Fruit fly (Drosophila melanogaster): ENCODE measurements around the gene CG9806.

The CG9806 gene

DNA sequence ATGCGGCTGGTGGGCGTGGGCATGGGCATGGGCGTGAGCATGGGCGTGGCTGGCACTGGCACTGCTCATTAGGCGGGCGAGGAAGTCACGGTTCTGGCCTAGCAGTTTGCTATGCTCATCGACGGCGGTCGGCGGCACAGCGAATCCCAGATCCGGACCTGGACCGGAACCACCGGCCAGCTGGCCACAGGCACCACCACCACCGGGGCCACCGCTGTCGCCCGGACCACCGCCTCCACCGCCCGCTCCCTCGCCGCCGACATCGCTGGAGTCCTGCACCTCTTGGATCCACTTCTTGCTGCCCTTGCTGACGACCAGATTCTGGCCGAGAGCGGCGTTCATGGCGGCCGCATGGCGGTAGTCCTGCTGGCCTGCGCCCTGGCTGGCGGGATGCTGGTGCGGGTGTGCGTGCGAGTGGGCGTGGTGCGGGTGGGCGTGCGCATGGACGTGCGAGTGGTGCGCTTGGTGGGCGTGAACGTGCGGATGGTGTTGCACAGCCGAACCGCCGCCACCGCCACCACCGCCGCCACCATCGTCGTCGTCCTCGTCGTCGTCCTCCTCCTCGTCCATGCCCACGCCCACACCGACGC lies 19.9 kb downstream of the CG9806 start:
- TF ChIP-seq CG8478 (optimal IDR thresholded peaks at IDR 0.05): no peak
- TF ChIP-seq CTCF (optimal IDR thresholded peaks at IDR 0.05): no peak

DNA sequence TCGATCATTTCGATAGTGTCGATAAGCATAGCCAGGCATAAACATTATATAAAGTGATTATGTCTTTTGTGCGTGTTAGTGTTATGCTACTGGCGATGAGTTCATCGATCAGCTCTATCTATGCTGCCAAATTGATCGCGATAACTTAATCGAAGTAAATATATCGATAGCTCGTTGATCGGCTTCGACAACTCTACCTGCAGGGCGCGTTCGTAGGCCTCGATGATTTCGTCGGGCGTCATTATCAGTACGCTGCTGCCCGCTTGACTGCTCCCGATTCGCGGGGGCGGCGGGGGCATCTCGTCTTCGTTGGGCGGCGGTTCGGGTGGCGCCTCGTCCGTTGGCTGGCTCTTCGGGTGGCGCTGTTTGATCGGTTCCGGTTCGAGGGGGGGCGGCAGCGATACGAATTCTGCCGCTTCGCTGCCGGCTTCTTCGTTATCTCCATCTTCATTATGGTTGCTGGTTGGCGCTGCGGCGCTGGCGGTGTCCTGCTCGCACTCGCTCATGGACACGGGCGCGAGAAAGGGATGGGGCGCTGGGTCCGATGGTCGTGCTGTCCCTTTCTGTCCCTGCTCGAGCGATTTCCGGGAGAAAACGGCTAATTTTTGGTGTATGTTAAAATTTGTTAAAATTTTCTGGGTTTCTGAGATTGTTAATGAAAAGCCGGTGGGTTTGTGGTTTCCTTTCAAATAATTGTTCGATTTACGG lies 24.7 kb downstream of the CG9806 start, which contains the start of gene CG1628:
CG1628 (minus strand) TSS at position 658 of the 708 bp plus-strand sequence.
- TF ChIP-seq CTCF (optimal IDR thresholded peaks at IDR 0.05) (no peak), CG8478 (optimal IDR thresholded peaks at IDR 0.05) (no peak)

- no peak for TF ChIP-seq CTCF (optimal IDR thresholded peaks at IDR 0.05)
- TF ChIP-seq CG8478 (optimal IDR thresholded peaks at IDR 0.05): no peak
Measured at dm6 chrX:10601479-10601921, 25.4 kb downstream of the CG9806 start.

DNA sequence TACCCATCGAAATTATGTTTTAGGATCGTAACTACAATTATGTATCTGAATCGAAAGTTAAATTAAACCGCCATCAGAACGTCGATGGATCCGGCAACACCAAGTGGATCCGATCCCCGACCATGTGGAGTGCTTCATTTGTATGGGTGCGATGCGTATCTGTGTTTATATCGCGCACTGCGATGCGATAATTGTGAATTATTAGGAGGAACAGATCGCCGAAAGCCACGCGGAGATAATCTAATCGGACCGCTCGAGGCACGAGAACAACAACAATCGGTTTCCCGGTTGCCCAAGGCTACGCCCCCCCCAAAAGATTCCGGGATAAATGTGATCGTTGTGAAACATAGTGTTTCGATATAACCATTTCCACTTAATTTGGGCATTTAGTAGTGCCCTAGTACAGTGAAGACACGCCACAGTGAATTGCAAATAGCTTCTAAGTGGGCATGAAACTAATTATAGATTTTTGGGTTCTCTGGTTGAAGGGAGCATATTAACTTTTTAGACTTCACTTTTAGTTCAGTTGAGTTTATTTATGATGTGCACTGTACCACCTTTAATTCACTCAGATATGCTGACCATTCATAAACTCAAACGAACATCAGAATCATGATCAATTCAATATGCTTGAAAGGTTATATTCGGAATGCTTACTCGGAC lies 26.5 kb downstream of the CG9806 start:
- TF ChIP-seq CG8478 (optimal IDR thresholded peaks at IDR 0.05): no peak
- no peak for TF ChIP-seq CTCF (optimal IDR thresholded peaks at IDR 0.05)

DNA sequence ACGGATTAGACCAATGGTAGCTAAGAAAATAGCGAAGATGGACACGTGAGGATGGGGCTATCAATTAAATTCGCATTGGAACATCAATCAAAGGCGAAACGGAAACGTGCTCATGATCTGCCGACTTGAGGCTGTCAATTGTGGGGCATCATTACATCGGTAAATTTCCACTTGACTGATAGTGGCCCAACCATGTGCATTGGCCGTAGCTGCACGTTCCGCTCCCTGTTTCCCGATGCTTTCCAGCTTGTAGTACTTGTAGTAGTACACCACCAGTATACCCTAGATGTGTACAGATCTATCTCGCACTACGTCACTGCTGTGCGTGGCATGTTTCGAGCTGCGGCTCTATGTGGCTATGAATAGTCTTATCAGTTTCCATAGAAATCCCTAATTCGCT lies 27.6 kb downstream of the CG9806 start:
- TF ChIP-seq CTCF (optimal IDR thresholded peaks at IDR 0.05) (no peak), CG8478 (optimal IDR thresholded peaks at IDR 0.05) (no peak)

DNA sequence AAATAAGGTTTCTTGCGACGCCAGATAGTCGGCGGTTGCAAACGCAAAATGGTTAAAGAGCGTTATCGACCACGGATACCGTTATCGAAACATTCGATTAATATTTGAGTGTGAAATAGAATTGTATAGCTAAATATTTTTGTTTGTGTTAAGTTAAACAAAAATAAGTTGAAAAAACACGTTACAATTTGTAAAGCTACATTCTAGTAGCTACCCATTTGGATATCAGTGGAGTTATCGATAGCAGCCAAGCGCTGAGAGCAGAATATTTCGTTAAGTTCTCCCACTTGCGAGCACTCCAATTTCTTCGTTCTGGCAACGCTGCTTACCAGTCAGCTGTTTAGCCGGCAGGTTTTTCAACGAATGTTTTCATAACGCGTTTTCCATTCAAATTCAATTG lies 31.1 kb downstream of the CG9806 start, which contains the start of the genes Hmr and CG2124:
Hmr (minus strand) TSS at position 43 of the 400 bp plus-strand sequence.
CG2124 (plus strand) TSS at position 310 of the 400 bp plus-strand sequence.
- no peak for TF ChIP-seq CTCF (optimal IDR thresholded peaks at IDR 0.05)
- TF ChIP-seq CG8478 (optimal IDR thresholded peaks at IDR 0.05): no peak

dm6 chrX:10588789-10589188 lies 38.1 kb downstream of the CG9806 start, which contains the start of gene Rab9D:
Gene Rab9D, plus strand, starts transcription at chrX:10589089.
- no peak for TF ChIP-seq CG8478 (optimal IDR thresholded peaks at IDR 0.05)

DNA sequence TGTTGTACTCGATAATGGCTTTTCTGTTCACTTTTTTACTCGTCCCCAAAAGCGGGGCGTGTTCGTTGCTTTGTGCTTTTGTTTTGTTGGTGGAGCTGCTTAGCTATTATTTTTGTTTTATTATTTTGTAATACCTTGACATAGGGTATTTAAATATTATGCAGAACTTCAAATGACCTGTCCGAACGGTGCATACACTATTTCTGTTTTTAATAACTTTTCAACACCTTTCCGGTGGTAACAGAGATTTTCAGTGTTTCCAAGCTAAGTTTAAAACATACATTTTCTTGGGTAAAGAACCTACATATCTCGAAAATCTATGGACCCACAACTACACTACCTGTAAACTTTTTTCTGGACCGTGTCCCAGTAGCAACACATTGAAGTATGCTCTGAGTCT lies 39.5 kb downstream of the CG9806 start:
- no peak for TF ChIP-seq CG8478 (optimal IDR thresholded peaks at IDR 0.05)
- no peak for TF ChIP-seq CTCF (optimal IDR thresholded peaks at IDR 0.05)

DNA sequence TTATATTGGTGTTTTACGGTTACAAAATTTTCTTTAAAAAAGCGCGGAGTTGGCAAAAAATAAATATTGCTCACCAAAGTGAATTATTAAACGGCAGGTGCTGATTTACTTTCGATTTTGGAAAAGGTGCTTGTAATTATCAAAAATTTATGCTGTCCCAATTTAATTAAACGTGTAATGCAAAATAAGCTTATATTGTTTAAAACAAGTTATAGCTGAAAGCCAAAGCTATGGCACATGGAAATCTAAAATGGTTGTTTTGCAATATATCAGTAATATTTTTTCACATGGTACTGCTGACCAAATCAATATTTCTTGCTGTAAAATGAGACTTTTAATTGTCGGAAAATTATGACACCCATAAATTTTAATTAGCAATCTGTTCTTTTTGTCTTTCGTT lies 40.7 kb downstream of the CG9806 start:
- TF ChIP-seq CTCF (optimal IDR thresholded peaks at IDR 0.05) (no peak), CG8478 (optimal IDR thresholded peaks at IDR 0.05) (no peak)

DNA sequence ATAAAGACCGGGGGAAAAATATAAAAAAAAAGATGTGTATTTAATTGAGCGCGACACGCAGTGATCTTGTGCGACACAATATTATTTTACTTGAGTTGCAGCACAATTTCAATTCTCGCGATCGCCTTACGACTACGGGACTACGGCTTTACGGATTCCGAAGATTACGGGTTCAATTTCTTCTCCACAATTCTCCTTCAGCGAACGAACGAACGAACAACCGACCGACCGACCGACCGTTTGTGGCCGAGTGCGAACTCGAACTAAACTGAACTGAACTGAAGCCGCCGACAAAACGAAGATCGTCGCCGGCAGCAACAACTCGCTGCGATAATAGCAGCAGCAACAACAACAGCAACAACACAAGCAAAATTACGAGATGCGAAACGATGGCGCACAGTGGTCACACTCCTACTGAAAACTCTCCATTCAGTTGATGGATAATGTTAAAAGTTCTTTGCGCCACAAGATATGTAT lies 41.7 kb downstream of the CG9806 start, which contains the start of gene spri:
spri (minus strand) TSS at position 265 of the 477 bp plus-strand sequence.
- TF ChIP-seq CTCF (optimal IDR thresholded peaks at IDR 0.05): no peak
- TF ChIP-seq CG8478 (optimal IDR thresholded peaks at IDR 0.05): no peak

- no peak for TF ChIP-seq CG8478 (optimal IDR thresholded peaks at IDR 0.05)
- TF ChIP-seq CTCF (optimal IDR thresholded peaks at IDR 0.05): no peak
Measured at dm6 chrX:10584461-10584860, 42.5 kb downstream of the CG9806 start.

DNA sequence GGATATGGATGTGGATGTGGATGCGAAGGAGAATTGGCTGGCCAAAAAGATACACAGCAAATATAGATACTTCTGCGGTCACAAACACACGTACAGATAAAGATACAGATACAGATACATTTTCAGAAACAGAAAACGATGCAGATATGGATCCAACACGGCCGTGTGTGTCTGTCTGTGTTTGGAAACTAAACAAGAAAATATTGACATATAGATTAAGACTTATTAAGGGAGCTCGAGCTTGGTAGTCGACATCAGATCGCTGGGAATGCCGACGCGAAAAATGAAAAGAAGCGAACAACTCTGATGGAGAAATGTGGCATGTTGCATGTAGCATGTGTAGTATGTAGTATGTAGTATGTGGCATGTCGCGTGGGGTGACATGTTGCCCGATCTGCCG lies 44.8 kb downstream of the CG9806 start:
- TF ChIP-seq CG8478 (optimal IDR thresholded peaks at IDR 0.05): no peak
- no peak for TF ChIP-seq CTCF (optimal IDR thresholded peaks at IDR 0.05)

dm6 chrX:10581476-10581875 lies 45.4 kb downstream of the CG9806 start:
- no peak for TF ChIP-seq CG8478 (optimal IDR thresholded peaks at IDR 0.05)
- TF ChIP-seq CTCF (optimal IDR thresholded peaks at IDR 0.05): no peak

dm6 chrX:10580459-10581103 lies 46.3 kb downstream of the CG9806 start:
- TF ChIP-seq CTCF (optimal IDR thresholded peaks at IDR 0.05) (no peak), CG8478 (optimal IDR thresholded peaks at IDR 0.05) (no peak)

DNA sequence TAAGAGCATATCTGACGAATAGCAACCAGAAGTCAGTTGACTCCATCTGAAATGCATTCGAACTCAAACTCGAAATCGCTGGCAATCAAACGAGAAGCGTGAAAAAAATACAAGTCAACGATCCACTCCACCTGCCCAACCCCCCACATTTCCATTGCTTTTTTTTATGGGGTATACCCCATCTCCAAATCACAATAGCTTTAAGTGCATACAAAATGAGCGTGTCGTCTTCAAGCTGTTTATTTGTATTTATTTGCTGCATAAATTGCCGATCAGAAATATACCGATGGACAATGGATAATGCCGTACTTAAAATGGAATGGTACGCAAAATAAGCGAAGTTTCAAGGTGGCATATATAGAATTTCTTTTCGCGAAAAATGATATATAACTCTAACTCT lies 47.3 kb downstream of the CG9806 start:
- TF ChIP-seq CTCF (optimal IDR thresholded peaks at IDR 0.05) (no peak), CG8478 (optimal IDR thresholded peaks at IDR 0.05) (no peak)

Data from S2 (cell line).